Fruit fly (Drosophila melanogaster): Measurements from ENCODE around the gene TyrR.

Gene TyrR

dm6 chr3R:17759773-17760476, 3.1 kb downstream of the TyrR start (continued):
- TF ChIP-seq fru (optimal IDR thresholded peaks at IDR 0.05) (no peak), CG1792 (GFP tag; optimal IDR thresholded peaks at IDR 0.05) (no peak), CG15479 (GFP tag; optimal IDR thresholded peaks at IDR 0.05) (no peak), hbn (GFP tag; IDR thresholded peaks at IDR 0.05; ENCODE audit: partially characterized antibody) (no peak), D19A (tag; optimal IDR thresholded peaks at IDR 0.05) (no peak)

- TF ChIP-seq C15 (GFP tag; IDR thresholded peaks at IDR 0.05) (no peak), sug (tag; optimal IDR thresholded peaks at IDR 0.05) (peak; percentile 55), Fer1 (GFP tag; optimal IDR thresholded peaks at IDR 0.05) (peak; percentile 2), GATAe (GFP tag; conservative IDR thresholded peaks at IDR 0.05) (peak; percentile 63), lab (GFP tag; optimal IDR thresholded peaks at IDR 0.05) (peak; percentile 28), cwo (GFP tag; optimal IDR thresholded peaks at IDR 0.05) (peak; percentile 43), CG8290 (GFP tag; optimal IDR thresholded peaks at IDR 0.05) (no peak), CG8290 (tag; optimal IDR thresholded peaks at IDR 0.05) (peak in 1 of 2 experiments; percentile 5), CG33557 (GFP tag; optimal IDR thresholded peaks at IDR 0.05) (no peak), exex (tag; optimal IDR thresholded peaks at IDR 0.05) (peak; percentile 93), HLH3B (GFP tag; IDR thresholded peaks at IDR 0.05) (no peak), cg (GFP tag; optimal IDR thresholded peaks at IDR 0.05) (peak; percentile 11)
Observed at dm6 chr3R:17758905-17759304, 4.1 kb downstream of the TyrR start.

- TF ChIP-seq cg (GFP tag; optimal IDR thresholded peaks at IDR 0.05) (peak; percentile 26), p53 (GFP tag; optimal IDR thresholded peaks at IDR 0.05) (no peak), CTCF (GFP tag; optimal IDR thresholded peaks at IDR 0.05) (peak; percentile 75), Med (GFP tag) (peak; percentile 28), Ets65A (GFP tag) (peak; percentile 19), zen (tag; optimal IDR thresholded peaks at IDR 0.05) (peak; percentile 9)
Observed at dm6 chr3R:17742542-17742941, 20.4 kb downstream of the TyrR start.

dm6 chr3R:17736311-17736710, 26.7 kb downstream of the TyrR start, which contains the start of gene TyrRII:
TyrRII (plus strand) TSS chr3R:17736611.
- no peak for TF ChIP-seq E2f2 (GFP tag; IDR thresholded peaks at IDR 0.05)
- TF ChIP-seq Sry-δ (GFP tag; optimal IDR thresholded peaks at IDR 0.05), result no peak
- no peak for TF ChIP-seq CG1233 (GFP tag; optimal IDR thresholded peaks at IDR 0.05)
- TF ChIP-seq Ravus (GFP tag; IDR thresholded peaks at IDR 0.05), result no peak
- TF ChIP-seq grn (GFP tag; optimal IDR thresholded peaks at IDR 0.05), result no peak
- no peak for TF ChIP-seq gt (GFP tag; IDR thresholded peaks at IDR 0.05)
- TF ChIP-seq scrt (GFP tag; optimal IDR thresholded peaks at IDR 0.05), result no peak
- TF ChIP-seq schlank (tag; optimal IDR thresholded peaks at IDR 0.05), result no peak
- no peak for TF ChIP-seq slp2 (GFP tag; optimal IDR thresholded peaks at IDR 0.05)
- TF ChIP-seq CG34422 (GFP tag; IDR thresholded peaks at IDR 0.05), result no peak
- no peak for TF ChIP-seq bab2 (GFP tag; optimal IDR thresholded peaks at IDR 0.05)

- no peak for TF ChIP-seq gsb-n (tag; optimal IDR thresholded peaks at IDR 0.05)
- no peak for TF ChIP-seq Ssrp (tag; optimal IDR thresholded peaks at IDR 0.05)
- TF ChIP-seq amos (GFP tag; IDR thresholded peaks at IDR 0.05; ENCODE audit: partially characterized antibody), result peak; percentile 74
- TF ChIP-seq nerfin-2 (GFP tag; IDR thresholded peaks at IDR 0.05; ENCODE audit: partially characterized antibody), result peak; percentile 76
- TF ChIP-seq inv (GFP tag; IDR thresholded peaks at IDR 0.05; ENCODE audit: partially characterized antibody), result peak; percentile 36; the same call in 1 of the 2 replicates
- TF ChIP-seq abd-A (tag; optimal IDR thresholded peaks at IDR 0.05), result no peak
- peak; percentile 18; the same call in 1 of the 3 replicates for TF ChIP-seq CG34224 (GFP tag; IDR thresholded peaks at IDR 0.05; ENCODE audit: partially characterized antibody)
- no peak for TF ChIP-seq Bdp1 (GFP tag; optimal IDR thresholded peaks at IDR 0.05)
- TF ChIP-seq tna (GFP tag; IDR thresholded peaks at IDR 0.05; ENCODE audit: partially characterized antibody), result peak; percentile 76
- TF ChIP-seq Dbx (GFP tag; IDR thresholded peaks at IDR 0.05), result peak; percentile 35; the same call in 1 of the 3 replicates
- peak; percentile 28; the same call in 1 of the 2 replicates for TF ChIP-seq sob (GFP tag; IDR thresholded peaks at IDR 0.05)
- TF ChIP-seq CG16815 (GFP tag; optimal IDR thresholded peaks at IDR 0.05), result no peak
- TF ChIP-seq Deaf1 (tag; optimal IDR thresholded peaks at IDR 0.05), result peak; percentile 30
Observed at dm6 chr3R:17733261-17733660, 29.7 kb downstream of the TyrR start, which contains the start of gene CG14321. CG14321 (plus strand) TSS chr3R:17733598.

Data from whole organism, embryonic.